Worm (Caenorhabditis elegans) whole organism, L1 larva: ENCODE measurements around the gene F55A11.7.

Source experiments
- elt-2 ChIP-seq: sonication (generic microtip); optimal IDR thresholded peaks from 2 replicates; lab custom pipeline; 2016; ENCODE audit warnings: missing genetic modification characterization, mild to moderate bottlenecking, inconsistent platforms, missing compliant biosample characterization, missing genetic modification reagents
- mdl-1 ChIP-seq, 2 experiments: fragments of 150-350 bp; optimal IDR thresholded peaks; 2 replicates each; lab custom pipeline; 2014 to 2017; ENCODE audit warnings: missing biosample characterization in 2 of 2, missing genetic modification characterization in 2 of 2, inconsistent platforms in 1 of 2
- nhr-12 ChIP-seq: sonication (generic microtip); optimal IDR thresholded peaks from 2 replicates; lab custom pipeline; 2017; ENCODE audit warnings: missing biosample characterization, missing genetic modification characterization
- nhr-84 ChIP-seq: sonication (generic microtip); optimal IDR thresholded peaks from 2 replicates; lab custom pipeline; 2017; ENCODE audit warnings: missing biosample characterization, missing genetic modification characterization
- rnt-1 ChIP-seq: sonication (generic microtip); optimal IDR thresholded peaks from 2 replicates; lab custom pipeline; 2016; ENCODE audit warnings: mild to moderate bottlenecking, missing genetic modification characterization, moderate library complexity, missing compliant biosample characterization
- unc-98 ChIP-seq: fragments of 200-800 bp; sonication (Bioruptor generic); IDR thresholded peaks from 2 replicates; pipeline ENCODE4 v1.3.6; 2022; ENCODE audit warnings: missing genetic modification characterization, missing compliant biosample characterization

ce11 chrV:11801076-11801849 is 14.0 kb upstream of the F55A11.7 start:
- TF ChIP-seq unc-98 (GFP tag; lab: Robert Waterston, UW), result no peak
- TF ChIP-seq nhr-12 (tag; lab: Kevin White, UChicago), result no peak
- TF ChIP-seq rnt-1, result no peak
- no peak for TF ChIP-seq mdl-1 (tag; optimal IDR thresholded peaks at IDR 0.05; lab: Kevin White, UChicago)
- TF ChIP-seq nhr-84 (tag; lab: Kevin White, UChicago), result no peak
- no peak for TF ChIP-seq elt-2
